Worm (Caenorhabditis elegans) whole organism, late embryonic: ENCODE data around the gene srh-234.

Experiments
- K02D7.2 ChIP-seq: sonication (generic microtip); optimal IDR thresholded peaks from 2 replicates; lab custom pipeline; 2017; ENCODE audit warnings: mild to moderate bottlenecking, missing genetic modification characterization, missing compliant biosample characterization
- K09A11.1 ChIP-seq: sonication (generic microtip); optimal IDR thresholded peaks from 2 replicates; lab custom pipeline; 2017; ENCODE audit warnings: antibody characterized with exemption, mild to moderate bottlenecking, missing genetic modification characterization, missing compliant biosample characterization; ENCODE audit not compliant: insufficient read depth
- T23F11.4 ChIP-seq: fragments of 200-800 bp; sonication (Bioruptor generic); optimal IDR thresholded peaks from 2 replicates; lab custom pipeline; 2018; ENCODE audit warnings: mild to moderate bottlenecking, missing genetic modification characterization, missing compliant biosample characterization
- Y22D7AL.16 ChIP-seq: sonication (generic microtip); optimal IDR thresholded peaks from 2 replicates; lab custom pipeline; 2016; ENCODE audit warnings: missing genetic modification characterization, missing compliant biosample characterization
- ahr-1 ChIP-seq: sonication (generic microtip); optimal IDR thresholded peaks from 2 replicates; lab custom pipeline; 2016; ENCODE audit warnings: missing genetic modification characterization, missing compliant biosample characterization
- ceh-14 ChIP-seq: sonication (generic microtip); optimal IDR thresholded peaks from 2 replicates; lab custom pipeline; 2016; ENCODE audit warnings: missing genotype, missing genetic modification characterization, missing compliant biosample characterization
- ceh-18 ChIP-seq: sonication (generic microtip); optimal IDR thresholded peaks from 2 replicates; lab custom pipeline; 2016; ENCODE audit warnings: missing genetic modification characterization, missing compliant biosample characterization
- ceh-19 ChIP-seq: fragments of 200-800 bp; sonication (Bioruptor generic); optimal IDR thresholded peaks from 2 replicates; lab custom pipeline; 2018; ENCODE audit warnings: mild to moderate bottlenecking, missing genetic modification characterization, missing compliant biosample characterization
- ceh-22 ChIP-seq: sonication (generic microtip); optimal IDR thresholded peaks from 2 replicates; lab custom pipeline; 2017; ENCODE audit warnings: missing biosample characterization, missing genetic modification characterization
- ceh-24 ChIP-seq: sonication (generic microtip); optimal IDR thresholded peaks from 2 replicates; lab custom pipeline; 2016; ENCODE audit warnings: mild to moderate bottlenecking, missing genetic modification characterization, missing compliant biosample characterization
- ceh-31 ChIP-seq: sonication (generic microtip); optimal IDR thresholded peaks from 2 replicates; lab custom pipeline; 2016; ENCODE audit warnings: missing genetic modification characterization, missing compliant biosample characterization
- ceh-48 ChIP-seq: sonication (generic microtip); optimal IDR thresholded peaks from 2 replicates; lab custom pipeline; 2016; ENCODE audit warnings: missing genetic modification characterization, inconsistent platforms, missing compliant biosample characterization
- ceh-6 ChIP-seq: fragments of 200-800 bp; sonication (Bioruptor generic); optimal IDR thresholded peaks from 2 replicates; lab custom pipeline; 2018; ENCODE audit warnings: mild to moderate bottlenecking, missing genetic modification characterization, missing compliant biosample characterization
- che-1 ChIP-seq: sonication (generic microtip); optimal IDR thresholded peaks from 2 replicates; lab custom pipeline; 2016; ENCODE audit warnings: mild to moderate bottlenecking, missing genetic modification characterization, missing compliant biosample characterization
- dmd-4 ChIP-seq: sonication (generic microtip); optimal IDR thresholded peaks from 2 replicates; lab custom pipeline; 2016; ENCODE audit warnings: borderline replicate concordance, missing genetic modification characterization, missing compliant biosample characterization
- dve-1 ChIP-seq: sonication (generic microtip); optimal IDR thresholded peaks from 2 replicates; lab custom pipeline; 2017; ENCODE audit warnings: antibody characterized with exemption, mild to moderate bottlenecking, missing genetic modification characterization, missing compliant biosample characterization
- eyg-1 ChIP-seq: sonication (generic microtip); optimal IDR thresholded peaks from 2 replicates; lab custom pipeline; 2016; ENCODE audit warnings: missing genotype, missing genetic modification characterization, missing compliant biosample characterization
- fkh-6 ChIP-seq: sonication (generic microtip); optimal IDR thresholded peaks from 2 replicates; lab custom pipeline; 2016; ENCODE audit warnings: missing genetic modification characterization, missing compliant biosample characterization
- hlh-13 ChIP-seq: fragments of 200-800 bp; sonication (Bioruptor generic); optimal IDR thresholded peaks from 2 replicates; lab custom pipeline; 2018; ENCODE audit warnings: mild to moderate bottlenecking, missing genetic modification characterization, missing compliant biosample characterization
- hlh-30 ChIP-seq: sonication (generic microtip); optimal IDR thresholded peaks from 2 replicates; lab custom pipeline; 2017; ENCODE audit warnings: antibody characterized with exemption, missing genetic modification characterization, missing compliant biosample characterization; ENCODE audit not compliant: insufficient read depth
- lin-11 ChIP-seq: fragments of 200-800 bp; sonication (Bioruptor generic); optimal IDR thresholded peaks from 2 replicates; lab custom pipeline; 2018; ENCODE audit warnings: mild to moderate bottlenecking, missing genetic modification characterization, missing compliant biosample characterization
- mec-3 ChIP-seq: sonication (generic microtip); optimal IDR thresholded peaks from 2 replicates; lab custom pipeline; 2016; ENCODE audit warnings: borderline replicate concordance, missing genetic modification characterization, missing compliant biosample characterization
- nfya-1 ChIP-seq: sonication (generic microtip); optimal IDR thresholded peaks from 2 replicates; lab custom pipeline; 2017; ENCODE audit warnings: missing genetic modification characterization, mild to moderate bottlenecking, missing compliant biosample characterization, antibody characterized with exemption, moderate library complexity
- pat-9 ChIP-seq: fragments of 200-800 bp; sonication (Bioruptor generic); optimal IDR thresholded peaks from 2 replicates; lab custom pipeline; 2018; ENCODE audit warnings: mild to moderate bottlenecking, missing genetic modification characterization, moderate library complexity, missing compliant biosample characterization
- pha-2 ChIP-seq: sonication (generic microtip); optimal IDR thresholded peaks from 2 replicates; lab custom pipeline; 2017; ENCODE audit warnings: mild to moderate bottlenecking, missing genetic modification characterization, missing compliant biosample characterization
- pqm-1 ChIP-seq: sonication (generic microtip); optimal IDR thresholded peaks from 2 replicates; lab custom pipeline; 2016; ENCODE audit warnings: missing genetic modification characterization, missing compliant biosample characterization
- rnt-1 ChIP-seq: sonication (generic microtip); optimal IDR thresholded peaks from 2 replicates; lab custom pipeline; 2016; ENCODE audit warnings: missing genetic modification characterization, missing compliant biosample characterization
- sdc-2 ChIP-seq: sonication (generic microtip); optimal IDR thresholded peaks from 2 replicates; lab custom pipeline; 2016; ENCODE audit warnings: missing genotype, missing genetic modification characterization, missing compliant biosample characterization
- sox-2 ChIP-seq: fragments of 200-800 bp; sonication (Bioruptor generic); IDR thresholded peaks from 2 replicates; pipeline ENCODE4 v1.3.6; 2022; ENCODE audit warnings: missing genetic modification reagents, missing genetic modification characterization, missing compliant biosample characterization
- sox-4 ChIP-seq: sonication (generic microtip); optimal IDR thresholded peaks from 2 replicates; lab custom pipeline; 2017; ENCODE audit warnings: mild to moderate bottlenecking, missing genetic modification characterization, inconsistent platforms, missing compliant biosample characterization
- syd-9 ChIP-seq: sonication (generic microtip); optimal IDR thresholded peaks from 2 replicates; lab custom pipeline; 2016; ENCODE audit warnings: mild to moderate bottlenecking, missing genetic modification characterization, moderate library complexity, missing compliant biosample characterization
- tbx-2 ChIP-seq: sonication (generic microtip); optimal IDR thresholded peaks from 2 replicates; lab custom pipeline; 2016; ENCODE audit warnings: missing genetic modification characterization, missing compliant biosample characterization
- ttx-3 ChIP-seq: sonication (generic microtip); optimal IDR thresholded peaks from 2 replicates; lab custom pipeline; 2016; ENCODE audit warnings: missing genetic modification reagents, missing genetic modification characterization, missing compliant biosample characterization
- unc-3 ChIP-seq, 2 experiments: fragments of 200-800 bp in 1 of 2; sonication (Bioruptor generic) in 1 of 2; sonication (generic microtip) in 1 of 2; conservative IDR thresholded peaks in 1 of 2; optimal IDR thresholded peaks in 1 of 2; 2 replicates each; pipeline versions ENCODE4 v1.3.6 to Lab custom; 2016 to 2022; ENCODE audit warnings: missing compliant biosample characterization in 2 of 2, missing genetic modification characterization in 2 of 2, missing genetic modification reagents in 1 of 2
- unc-42 ChIP-seq: sonication (generic microtip); optimal IDR thresholded peaks from 2 replicates; lab custom pipeline; 2016; ENCODE audit warnings: missing genotype, missing genetic modification characterization, missing compliant biosample characterization
- unc-55 ChIP-seq: sonication (generic microtip); optimal IDR thresholded peaks from 2 replicates; lab custom pipeline; 2017; ENCODE audit warnings: missing biosample characterization, missing genetic modification reagents, missing genetic modification characterization
- unc-86 ChIP-seq: sonication (generic microtip); optimal IDR thresholded peaks from 2 replicates; lab custom pipeline; 2016; ENCODE audit warnings: missing genetic modification characterization, missing compliant biosample characterization
- zip-5 ChIP-seq: sonication (generic microtip); optimal IDR thresholded peaks from 2 replicates; lab custom pipeline; 2016; ENCODE audit warnings: missing genetic modification characterization, missing compliant biosample characterization

srh-234 gene

ce11 chrV:7651757-7652156 lies at the start of gene srh-234:
srh-234 (minus strand) TSS chrV:7651857.
- TF ChIP-seq syd-9 (no peak), che-1 (tag; lab: Kevin White, UChicago) (no peak)

ce11 chrV:7696842-7697241 lies 45.2 kb upstream of the srh-234 start, which contains the start of gene ZK105.3:
ZK105.3 (plus strand) TSS chrV:7697142.
- TF ChIP-seq K09A11.1: no peak
- no peak for TF ChIP-seq fkh-6
- TF ChIP-seq unc-3 (GFP tag; conservative IDR thresholded peaks at IDR 0.05; lab: Robert Waterston, UW): no peak
- no peak for TF ChIP-seq unc-3 (tag; optimal IDR thresholded peaks at IDR 0.05; lab: Kevin White, UChicago)
- TF ChIP-seq Y22D7AL.16 (tag; lab: Kevin White, UChicago): no peak
- TF ChIP-seq ceh-31 (tag; lab: Kevin White, UChicago): no peak
- no peak for TF ChIP-seq T23F11.4 (GFP tag; lab: Kevin White, UChicago)
- TF ChIP-seq K02D7.2 (tag; lab: Kevin White, UChicago): no peak
- no peak for TF ChIP-seq sox-2 (GFP tag; lab: Robert Waterston, UW)
- no peak for TF ChIP-seq sox-4 (tag; lab: Kevin White, UChicago)
- no peak for TF ChIP-seq ceh-14 (tag; lab: Kevin White, UChicago)
- no peak for TF ChIP-seq lin-11 (tag; lab: Kevin White, UChicago)
- no peak for TF ChIP-seq sdc-2 (tag; lab: Kevin White, UChicago)
- no peak for TF ChIP-seq ceh-24 (tag; lab: Kevin White, UChicago)
- TF ChIP-seq ceh-19 (GFP tag; lab: Kevin White, UChicago): no peak
- TF ChIP-seq ceh-18 (tag; lab: Kevin White, UChicago): no peak
- no peak for TF ChIP-seq ceh-22
- TF ChIP-seq rnt-1 (tag; lab: Kevin White, UChicago): no peak
- TF ChIP-seq pha-2 (tag; lab: Kevin White, UChicago): no peak
- TF ChIP-seq, all 69 proteins: peak for 0

- TF ChIP-seq hlh-30: no peak
- TF ChIP-seq ttx-3 (tag; lab: Kevin White, UChicago): no peak
- TF ChIP-seq unc-3 (GFP tag; conservative IDR thresholded peaks at IDR 0.05; lab: Robert Waterston, UW): no peak
- no peak for TF ChIP-seq unc-3 (tag; optimal IDR thresholded peaks at IDR 0.05; lab: Kevin White, UChicago)
- no peak for TF ChIP-seq ceh-6 (GFP tag; lab: Kevin White, UChicago)
- TF ChIP-seq nfya-1: no peak
- TF ChIP-seq unc-42 (tag; lab: Kevin White, UChicago): no peak
- no peak for TF ChIP-seq dve-1 (tag; lab: Kevin White, UChicago)
- no peak for TF ChIP-seq eyg-1 (tag; lab: Kevin White, UChicago)
- no peak for TF ChIP-seq fkh-6
- no peak for TF ChIP-seq rnt-1 (tag; lab: Kevin White, UChicago)
- no peak for TF ChIP-seq sox-4 (tag; lab: Kevin White, UChicago)
- no peak for TF ChIP-seq ahr-1
- TF ChIP-seq pat-9 (tag; lab: Kevin White, UChicago): no peak
- no peak for TF ChIP-seq ceh-48 (tag; lab: Kevin White, UChicago)
- TF ChIP-seq hlh-13: no peak
- no peak for TF ChIP-seq mec-3 (tag; lab: Kevin White, UChicago)
- no peak for TF ChIP-seq tbx-2 (tag; lab: Kevin White, UChicago)
These were observed 41.7 kb upstream of the srh-234 start, which contains the start of gene C12D5.10 for ce11 chrV:7693394-7693793. C12D5.10 (minus strand) TSS chrV:7693494.

ce11 chrV:7690637-7691036 lies 39.0 kb upstream of the srh-234 start:
- TF ChIP-seq syd-9: no peak
- TF ChIP-seq T23F11.4 (GFP tag; lab: Kevin White, UChicago): no peak
- TF ChIP-seq zip-5 (tag; lab: Kevin White, UChicago): no peak
- no peak for TF ChIP-seq dmd-4 (tag; lab: Kevin White, UChicago)
- no peak for TF ChIP-seq sox-2 (GFP tag; lab: Robert Waterston, UW)
- no peak for TF ChIP-seq unc-55 (GFP tag; lab: Kevin White, UChicago)
- no peak for TF ChIP-seq unc-86 (tag; lab: Kevin White, UChicago)
- TF ChIP-seq pqm-1 (tag; lab: Kevin White, UChicago): no peak
